Fruit fly (Drosophila melanogaster) whole organism, embryonic: ENCODE data around the gene Adat1.
A peak's percentile ranks its signal among the peaks of the same experiment; 100 is the strongest.

Source experiments
- Adf1 ChIP-seq: fragments of 200-800 bp; sonication (Bioruptor generic); IDR thresholded peaks from 2 replicates; pipeline ENCODE4 v1.3.6; 2022; ENCODE audit warnings: missing biosample characterization, missing genetic modification characterization
- BtbVII ChIP-seq: fragments of 200-800 bp; sonication (Bioruptor generic); optimal IDR thresholded peaks from 3 replicates; lab custom pipeline; 2017; ENCODE audit warnings: missing biosample characterization, mild to moderate bottlenecking, missing genetic modification characterization
- CG10274 ChIP-seq: fragments of 200-800 bp; sonication (Bioruptor generic); optimal IDR thresholded peaks from 3 replicates; lab custom pipeline; 2017; ENCODE audit warnings: missing biosample characterization, mild to moderate bottlenecking, missing genetic modification characterization
- CG11695 ChIP-seq: fragments of 200-800 bp; sonication (Bioruptor generic); IDR thresholded peaks from 3 replicates; pipeline ENCODE4 v1.3.6; 2022; ENCODE audit warnings: missing biosample characterization, missing genetic modification characterization
- CG12769 ChIP-seq: fragments of 200-800 bp; sonication (Bioruptor generic); optimal IDR thresholded peaks from 2 replicates; lab custom pipeline; 2019; ENCODE audit warnings: missing biosample characterization, mild to moderate bottlenecking, missing genetic modification characterization, moderate library complexity
- CG13123 ChIP-seq: fragments of 200-800 bp; sonication (Bioruptor generic); optimal IDR thresholded peaks from 2 replicates; lab custom pipeline; 2016; ENCODE audit warnings: missing biosample characterization, missing genetic modification characterization
- CG15514 ChIP-seq: fragments of 200-800 bp; sonication (Bioruptor generic); optimal IDR thresholded peaks from 3 replicates; lab custom pipeline; 2017; ENCODE audit warnings: missing biosample characterization, missing genetic modification characterization, mild to moderate bottlenecking, moderate library complexity, missing genetic modification reagents
- CG17829 ChIP-seq: fragments of 200-800 bp; optimal IDR thresholded peaks from 2 replicates; lab custom pipeline; 2019; ENCODE audit warnings: missing biosample characterization, mild to moderate bottlenecking, missing genetic modification characterization, moderate library complexity
- CG18599 ChIP-seq: fragments of 200-800 bp; sonication (Bioruptor generic); optimal IDR thresholded peaks from 3 replicates; lab custom pipeline; 2017; ENCODE audit warnings: missing biosample characterization, missing genetic modification characterization, mild to moderate bottlenecking, moderate library complexity, missing genetic modification reagents
- CG2199 ChIP-seq: fragments of 200-800 bp; sonication (Bioruptor generic); IDR thresholded peaks from 3 replicates; pipeline ENCODE4 v1.3.6; 2022; ENCODE audit warnings: missing biosample characterization, missing genetic modification characterization
- CG2889 ChIP-seq: fragments of 200-800 bp; sonication (Bioruptor generic); IDR thresholded peaks from 3 replicates; pipeline ENCODE4 v1.3.6; 2022; ENCODE audit warnings: missing biosample characterization, missing genetic modification characterization
- CG34376 ChIP-seq: fragments of 200-800 bp; sonication (Bioruptor generic); optimal IDR thresholded peaks from 2 replicates; lab custom pipeline; 2018; ENCODE audit warnings: missing biosample characterization, mild to moderate bottlenecking, missing genetic modification characterization
- CG34422 ChIP-seq: fragments of 200-800 bp; sonication (Bioruptor generic); IDR thresholded peaks from 3 replicates; pipeline ENCODE4 v1.3.6; 2022; ENCODE audit warnings: missing biosample characterization, missing genetic modification characterization
- CG6175 ChIP-seq: fragments of 200-800 bp; sonication (Bioruptor generic); IDR thresholded peaks from 3 replicates; pipeline ENCODE4 v1.3.6; 2022; ENCODE audit warnings: missing biosample characterization, missing genetic modification characterization
- CG7987 ChIP-seq: fragments of 200-800 bp; sonication (Bioruptor generic); optimal IDR thresholded peaks from 2 replicates; lab custom pipeline; 2018; ENCODE audit warnings: missing biosample characterization, mild to moderate bottlenecking, missing genetic modification characterization, moderate library complexity
- CG8359 ChIP-seq: fragments of 200-800 bp; sonication (Bioruptor generic); optimal IDR thresholded peaks from 2 replicates; lab custom pipeline; 2017; ENCODE audit warnings: missing biosample characterization, mild to moderate bottlenecking, missing genetic modification characterization, borderline replicate concordance
- D19B ChIP-seq: fragments of 200-800 bp; sonication (Bioruptor generic); optimal IDR thresholded peaks from 2 replicates; lab custom pipeline; 2017; ENCODE audit warnings: missing biosample characterization, mild to moderate bottlenecking, missing genetic modification characterization
- Deaf1 ChIP-seq: fragments of 200-800 bp; optimal IDR thresholded peaks from 3 replicates; lab custom pipeline; 2019; ENCODE audit warnings: missing biosample characterization, mild to moderate bottlenecking, missing genetic modification characterization, moderate library complexity
- E2f2 ChIP-seq: fragments of 200-800 bp; sonication (Bioruptor generic); IDR thresholded peaks from 2 replicates; pipeline ENCODE4 v1.3.6; 2022; ENCODE audit warnings: missing biosample characterization, missing genetic modification characterization
- H15 ChIP-seq: fragments of 200-800 bp; sonication (Bioruptor generic); IDR thresholded peaks from 3 replicates; pipeline ENCODE4 v1.3.6; 2022; ENCODE audit warnings: missing biosample characterization, missing genetic modification characterization
- HHEX ChIP-seq: fragments of 200-800 bp; sonication (Bioruptor generic); optimal IDR thresholded peaks from 3 replicates; lab custom pipeline; 2017; ENCODE audit warnings: missing biosample characterization, mild to moderate bottlenecking, missing genetic modification characterization, missing genetic modification reagents
- HmgZ ChIP-seq: fragments of 200-800 bp; sonication (Bioruptor generic); optimal IDR thresholded peaks from 2 replicates; lab custom pipeline; 2018; ENCODE audit warnings: missing biosample characterization, mild to moderate bottlenecking, missing genetic modification characterization
- Jarid2 ChIP-seq: fragments of 200-800 bp; sonication (Bioruptor generic); optimal IDR thresholded peaks from 3 replicates; lab custom pipeline; 2017; ENCODE audit warnings: mild to moderate bottlenecking, missing biosample characterization, missing genetic modification reagents, missing genetic modification characterization
- Med ChIP-seq: fragments of 200-800 bp; sonication (Bioruptor generic); peaks from one replicate; lab custom pipeline; 2016; ENCODE audit warnings: missing biosample characterization, missing genetic modification characterization, mild to moderate bottlenecking, inconsistent platforms, moderate library complexity
- Nf-YA ChIP-seq: fragments of 200-800 bp; sonication (Bioruptor generic); IDR thresholded peaks from 2 replicates; pipeline ENCODE4 v1.3.6; 2022; ENCODE audit warnings: missing biosample characterization, missing genetic modification characterization
- NfI ChIP-seq: fragments of 200-800 bp; sonication (Bioruptor generic); optimal IDR thresholded peaks from 3 replicates; lab custom pipeline; 2018; ENCODE audit warnings: missing biosample characterization, mild to moderate bottlenecking, missing genetic modification characterization, moderate library complexity
- Scr ChIP-seq: fragments of 200-800 bp; sonication (Bioruptor generic); IDR thresholded peaks from 2 replicates; pipeline ENCODE4 v1.3.6; 2022; ENCODE audit warnings: missing biosample characterization, missing genetic modification characterization; ENCODE audit not compliant: partially characterized antibody
- Trl ChIP-seq, 3 experiments: fragments of >200 bp in 2 of 3; fragments of 200-800 bp in 1 of 3; sonication (Bioruptor generic) in 1 of 3; optimal IDR thresholded peaks; 2 replicates in 1 of 3; 3 replicates in 2 of 3; lab custom pipeline; 2016 to 2017; ENCODE audit warnings: missing biosample characterization in 1 of 3, missing genetic modification characterization in 1 of 3
- chinmo ChIP-seq: fragments of 200-800 bp; sonication (Bioruptor generic); IDR thresholded peaks from 4 replicates; pipeline ENCODE4 v1.3.6; 2022; ENCODE audit warnings: missing biosample characterization, missing genetic modification characterization; ENCODE audit not compliant: partially characterized antibody
- crol ChIP-seq: fragments of 200-800 bp; sonication (Bioruptor generic); IDR thresholded peaks from 2 replicates; pipeline ENCODE4 v1.3.6; 2022; ENCODE audit warnings: missing biosample characterization, missing genetic modification characterization
- crp ChIP-seq, 2 experiments: fragments of 200-800 bp; sonication (Bioruptor generic); optimal IDR thresholded peaks; 2 replicates in 1 of 2; 3 replicates in 1 of 2; lab custom pipeline; 2017; ENCODE audit warnings: missing biosample characterization in 2 of 2, missing genetic modification characterization in 2 of 2, mild to moderate bottlenecking in 1 of 2, moderate library complexity in 1 of 2
- exex ChIP-seq: fragments of 200-800 bp; sonication (Bioruptor generic); optimal IDR thresholded peaks from 4 replicates; lab custom pipeline; 2018; ENCODE audit warnings: missing biosample characterization, mild to moderate bottlenecking, missing genetic modification characterization, moderate library complexity
- gem ChIP-seq: fragments of 200-800 bp; sonication (Bioruptor generic); optimal IDR thresholded peaks from 2 replicates; lab custom pipeline; 2019; ENCODE audit warnings: missing biosample characterization, mild to moderate bottlenecking, missing genetic modification characterization, moderate library complexity
- grn ChIP-seq: fragments of 200-800 bp; sonication (Bioruptor generic); optimal IDR thresholded peaks from 3 replicates; lab custom pipeline; 2017; ENCODE audit warnings: missing biosample characterization, missing genetic modification characterization
- gro ChIP-seq: fragments of 200-800 bp; sonication (Bioruptor generic); optimal IDR thresholded peaks from 2 replicates; lab custom pipeline; 2016; ENCODE audit warnings: missing biosample characterization, missing genetic modification characterization
- ind ChIP-seq: fragments of 200-800 bp; sonication (Bioruptor generic); optimal IDR thresholded peaks from 3 replicates; lab custom pipeline; 2016; ENCODE audit warnings: missing biosample characterization, missing genetic modification characterization
- kah ChIP-seq: fragments of 200-800 bp; sonication (Bioruptor generic); optimal IDR thresholded peaks from 2 replicates; lab custom pipeline; 2018; ENCODE audit warnings: missing biosample characterization, mild to moderate bottlenecking, missing genetic modification characterization
- klu ChIP-seq: fragments of 200-800 bp; sonication (Bioruptor generic); IDR thresholded peaks from 2 replicates; pipeline ENCODE4 v1.3.6; 2022; ENCODE audit warnings: missing biosample characterization, missing genetic modification characterization
- nom ChIP-seq: fragments of 200-800 bp; sonication (Bioruptor generic); optimal IDR thresholded peaks from 2 replicates; lab custom pipeline; 2017; ENCODE audit warnings: missing biosample characterization, missing genetic modification characterization, mild to moderate bottlenecking, moderate library complexity, missing genetic modification reagents
- org-1 ChIP-seq: fragments of 200-800 bp; sonication (Bioruptor generic); optimal IDR thresholded peaks from 2 replicates; lab custom pipeline; 2017; ENCODE audit warnings: missing biosample characterization, missing genetic modification characterization
- sd ChIP-seq: fragments of 200-800 bp; sonication (Bioruptor generic); optimal IDR thresholded peaks from 3 replicates; lab custom pipeline; 2018; ENCODE audit warnings: missing biosample characterization, mild to moderate bottlenecking, missing genetic modification characterization, moderate library complexity
- shn ChIP-seq: fragments of 200-800 bp; sonication (Bioruptor generic); optimal IDR thresholded peaks from 3 replicates; lab custom pipeline; 2016; ENCODE audit warnings: missing biosample characterization, missing genetic modification characterization
- slbo ChIP-seq: fragments of 200-800 bp; sonication (Bioruptor generic); IDR thresholded peaks from 2 replicates; pipeline ENCODE4 v1.3.6; 2022; ENCODE audit warnings: missing biosample characterization, missing genetic modification characterization
- so ChIP-seq: fragments of 200-800 bp; sonication (Bioruptor generic); IDR thresholded peaks from 3 replicates; pipeline ENCODE4 v1.3.6; 2022; ENCODE audit warnings: missing biosample characterization, missing genetic modification characterization
- sug ChIP-seq: fragments of 200-800 bp; optimal IDR thresholded peaks from 2 replicates; lab custom pipeline; 2019; ENCODE audit warnings: missing biosample characterization, mild to moderate bottlenecking, missing genetic modification characterization, moderate library complexity
- vnd ChIP-seq: fragments of 200-800 bp; sonication (Bioruptor generic); IDR thresholded peaks from 3 replicates; pipeline ENCODE4 v1.3.6; 2022; ENCODE audit warnings: missing biosample characterization, missing genetic modification characterization; ENCODE audit not compliant: partially characterized antibody

Gene Adat1

DNA sequence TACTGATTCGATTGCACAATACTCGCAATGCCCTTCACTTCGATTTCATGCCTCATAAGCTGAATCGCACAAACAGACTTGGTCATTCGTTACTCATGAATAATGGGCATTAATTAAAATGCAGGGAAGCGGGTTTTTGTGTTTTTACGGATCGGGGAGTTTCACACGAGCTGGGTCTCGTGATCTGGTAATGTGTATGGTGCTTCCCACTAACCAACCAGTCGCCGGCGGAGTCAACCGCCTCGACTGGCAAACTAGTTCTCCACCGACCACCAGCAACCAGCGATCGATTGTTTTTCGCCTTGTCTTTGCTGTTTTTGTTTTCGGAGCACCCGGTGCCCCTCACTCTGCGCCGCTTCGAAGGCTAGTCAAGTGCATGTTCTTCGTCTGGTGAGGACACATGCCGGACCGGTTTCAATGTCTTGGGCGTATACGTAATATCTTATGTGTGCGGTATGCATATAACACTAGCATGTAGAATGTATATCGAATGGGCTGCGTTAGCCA lies 6.7 kb downstream of the Adat1 start (continued):
- TF ChIP-seq E2f2 (GFP tag; lab: Robert Waterston, UW) (no peak), D19B (no peak), CG34422 (GFP tag; lab: Robert Waterston, UW) (no peak), Scr (no peak), CG13123 (no peak), nom (GFP tag; lab: Kevin White, UChicago) (peak; percentile 60), CG8359 (GFP tag; lab: Kevin White, UChicago) (no peak), chinmo (GFP tag; lab: Robert Waterston, UW) (peak; percentile 71; the same call in 2 of the 4 replicates), vnd (GFP tag; lab: Robert Waterston, UW) (no peak), org-1 (GFP tag; lab: Kevin White, UChicago) (no peak), CG10274 (GFP tag; lab: Kevin White, UChicago) (peak; percentile 89), kah (GFP tag; lab: Kevin White, UChicago) (no peak)

DNA sequence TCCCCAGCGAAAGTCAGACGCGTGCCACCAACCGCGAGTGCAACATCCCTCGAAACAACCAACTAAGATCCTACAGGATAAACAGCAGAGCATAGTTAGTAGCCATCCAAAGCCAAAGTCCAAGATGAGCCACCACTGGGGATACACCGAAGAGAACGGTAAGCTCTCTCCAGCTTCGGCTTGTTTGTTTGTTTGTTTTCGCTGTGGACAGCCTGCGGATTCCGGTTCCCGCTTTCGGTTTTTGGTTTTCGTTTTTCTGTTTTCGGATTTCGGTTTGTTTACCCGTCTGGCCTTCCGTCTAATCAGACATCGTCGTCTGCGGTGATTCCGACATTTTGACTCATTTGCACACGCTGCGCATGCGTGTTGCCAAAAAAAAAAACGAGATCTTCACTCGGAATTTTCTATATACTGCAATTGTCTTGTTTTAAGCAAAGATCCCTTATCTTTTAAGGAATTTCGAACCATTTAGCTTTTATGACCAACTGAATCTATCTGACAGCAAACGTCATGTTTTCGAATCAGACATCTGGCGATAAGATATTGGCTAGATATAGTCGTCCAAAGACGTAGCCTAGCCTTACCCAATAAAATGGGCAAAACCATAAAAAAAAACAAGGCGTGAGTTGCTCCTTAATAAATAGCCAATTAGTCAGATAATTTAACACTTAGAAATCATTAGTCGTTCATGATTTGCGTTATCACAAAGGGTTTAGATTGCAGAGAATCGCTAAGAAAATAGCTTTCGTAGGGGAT lies 7.3 kb downstream of the Adat1 start:
- TF ChIP-seq Med (GFP tag; lab: Kevin White, UChicago) (peak; percentile 64), gro (GFP tag; lab: Kevin White, UChicago) (peak; percentile 31), sd (tag; lab: Kevin White, UChicago) (peak; percentile 75), so (peak; percentile 22; the same call in 1 of the 3 replicates), gem (tag; lab: Kevin White, UChicago) (no peak), Deaf1 (tag; lab: Kevin White, UChicago) (peak; percentile 82), CG17829 (tag; lab: Kevin White, UChicago) (no peak), H15 (GFP tag; lab: Robert Waterston, UW) (no peak), exex (tag; lab: Kevin White, UChicago) (peak; percentile 93), CG12769 (tag; lab: Kevin White, UChicago) (peak; percentile 38), shn (GFP tag; lab: Kevin White, UChicago) (no peak), HHEX (peak; percentile 6), ind (GFP tag; lab: Kevin White, UChicago) (no peak), Jarid2 (GFP tag; lab: Kevin White, UChicago) (peak; percentile 25), HmgZ (tag; lab: Kevin White, UChicago) (no peak), grn (GFP tag; lab: Kevin White, UChicago) (peak; percentile 50), BtbVII (peak; percentile 10), CG6175 (GFP tag; lab: Robert Waterston, UW) (no peak), NfI (GFP tag; lab: Kevin White, UChicago) (no peak), CG7987 (peak; percentile 94), CG18599 (GFP tag; lab: Kevin White, UChicago) (peak; percentile 26), CG34376 (GFP tag; lab: Kevin White, UChicago) (no peak)

- TF ChIP-seq CG2889 = no peak
- peak in 1 of 2 experiments; percentile 37 for TF ChIP-seq Trl (optimal IDR thresholded peaks at IDR 0.05; lab: Kevin White, UChicago)
- no peak for TF ChIP-seq Trl (GFP tag; optimal IDR thresholded peaks at IDR 0.05; lab: Kevin White, UChicago)
- TF ChIP-seq CG11695 (GFP tag; lab: Robert Waterston, UW) = no peak
- TF ChIP-seq CG2199 (GFP tag; lab: Robert Waterston, UW) = no peak
- peak; percentile 95 for TF ChIP-seq Adf1 (GFP tag; lab: Robert Waterston, UW)
- peak; percentile 47 for TF ChIP-seq sug (tag; lab: Kevin White, UChicago)
- TF ChIP-seq crp (GFP tag; optimal IDR thresholded peaks at IDR 0.05; lab: Kevin White, UChicago) = no peak
- no peak for TF ChIP-seq Nf-YA (GFP tag; lab: Robert Waterston, UW)
- TF ChIP-seq crol = peak; percentile 92
- TF ChIP-seq CG15514 = peak; percentile 21
- 0 out of 2 replicates have a peak, but pooled peaks have one; percentile 5 for TF ChIP-seq slbo (GFP tag; lab: Robert Waterston, UW)
- TF ChIP-seq klu (GFP tag; lab: Robert Waterston, UW) = 0 out of 2 replicates have a peak, but pooled peaks have one; percentile 16
Observed at dm6 chr2L:13803032-13803661, 8.1 kb downstream of the Adat1 start, which contains the start of gene CAH1. TSS of gene CAH1 (plus strand) at chr2L:13803626.
